In genomic region chrX:16290536-16290935, ce11 we compare ENCODE assay signal across 2 worm cellular contexts.
TF ChIP-seq lines count a peak whose summit lies in the region.

No protein-coding gene starts in this region.

TF ChIP-seq in whole organism, L2 larva, 48 proteins besides CTCF, POLR2A, EP300 and RAD21 (continued from another document):
- no peak for TF ChIP-seq nhr-77 (tag; optimal IDR thresholded peaks at IDR 0.05; lab: Kevin White, UChicago)
- no peak for TF ChIP-seq nhr-11 (tag; optimal IDR thresholded peaks at IDR 0.05; lab: Kevin White, UChicago)
- TF ChIP-seq ztf-4 (tag; optimal IDR thresholded peaks at IDR 0.05; lab: Kevin White, UChicago), result no peak
- no peak for TF ChIP-seq elt-3 (tag; optimal IDR thresholded peaks at IDR 0.05; lab: Kevin White, UChicago)
- no peak for TF ChIP-seq skn-1 (tag; optimal IDR thresholded peaks at IDR 0.05; lab: Kevin White, UChicago)
- TF ChIP-seq gmeb-1 (tag; optimal IDR thresholded peaks at IDR 0.05; lab: Kevin White, UChicago), result no peak
- TF ChIP-seq nhr-12 (tag; optimal IDR thresholded peaks at IDR 0.05; lab: Kevin White, UChicago), result no peak
- no peak for TF ChIP-seq fos-1 (tag; optimal IDR thresholded peaks at IDR 0.05; lab: Kevin White, UChicago)
- no peak for TF ChIP-seq nhr-237 (tag; optimal IDR thresholded peaks at IDR 0.05; lab: Kevin White, UChicago)
- no peak for TF ChIP-seq nhr-129 (tag; optimal IDR thresholded peaks at IDR 0.05; lab: Kevin White, UChicago)
- no peak for TF ChIP-seq snpc-4 (tag; optimal IDR thresholded peaks at IDR 0.05; lab: Kevin White, UChicago)
- TF ChIP-seq nhr-10 (tag; optimal IDR thresholded peaks at IDR 0.05; lab: Kevin White, UChicago), result no peak
- TF ChIP-seq nhr-6 (tag; optimal IDR thresholded peaks at IDR 0.05; lab: Kevin White, UChicago), result no peak
- no peak for TF ChIP-seq ztf-11 (tag; optimal IDR thresholded peaks at IDR 0.05; lab: Kevin White, UChicago)
- no peak for TF ChIP-seq elt-1 (tag; optimal IDR thresholded peaks at IDR 0.05; lab: Kevin White, UChicago)
- TF ChIP-seq aly-2 (tag; optimal IDR thresholded peaks at IDR 0.05; lab: Kevin White, UChicago), result no peak
TF ChIP-seq in whole organism, L2 larva: peak in this region for 4.

TF ChIP-seq in whole organism, L4 larva, 104 proteins besides CTCF, POLR2A, EP300 and RAD21 (continued from another document):
- TF ChIP-seq pha-4 (GFP tag; IDR thresholded peaks at IDR 0.05; lab: Robert Waterston, UW), result no peak
- TF ChIP-seq pha-4 (tag; optimal IDR thresholded peaks at IDR 0.05; lab: Kevin White, UChicago), result no peak
- no peak for TF ChIP-seq pqm-1 (tag; optimal IDR thresholded peaks at IDR 0.05; lab: Kevin White, UChicago)
- no peak for TF ChIP-seq nhr-76 (tag; optimal IDR thresholded peaks at IDR 0.05; lab: Kevin White, UChicago)
- TF ChIP-seq dpl-1 (GFP tag; optimal IDR thresholded peaks at IDR 0.05; lab: Kevin White, UChicago), result no peak
- TF ChIP-seq egl-27 (tag; optimal IDR thresholded peaks at IDR 0.05; lab: Kevin White, UChicago), result no peak
- no peak for TF ChIP-seq gei-8 (GFP tag; optimal IDR thresholded peaks at IDR 0.05; lab: Kevin White, UChicago)
- peak; percentile 64 for TF ChIP-seq nhr-25 (tag; optimal IDR thresholded peaks at IDR 0.05; lab: Kevin White, UChicago; ENCODE audit: borderline replicate concordance, insufficient read depth)
- TF ChIP-seq T20F7.1 (GFP tag; optimal IDR thresholded peaks at IDR 0.05; lab: Kevin White, UChicago), result no peak
- no peak for TF ChIP-seq Y48G9A.11 (GFP tag; IDR thresholded peaks at IDR 0.05; lab: Robert Waterston, UW)
- TF ChIP-seq T26A8.4 (GFP tag; IDR thresholded peaks at IDR 0.05; lab: Robert Waterston, UW), result no peak
- TF ChIP-seq snpc-4 (tag; optimal IDR thresholded peaks at IDR 0.05; lab: Kevin White, UChicago), result no peak
- peak; percentile 93 for TF ChIP-seq mxl-3 (GFP tag; optimal IDR thresholded peaks at IDR 0.05; lab: Kevin White, UChicago)
- no peak for TF ChIP-seq lir-3 (tag; optimal IDR thresholded peaks at IDR 0.05; lab: Kevin White, UChicago)
- TF ChIP-seq unc-62 (GFP tag; optimal IDR thresholded peaks at IDR 0.05 in 1 of 2; lab: Kevin White, UChicago), result no peak
- no peak for TF ChIP-seq unc-62 (tag; optimal IDR thresholded peaks at IDR 0.05; lab: Kevin White, UChicago)
- no peak for TF ChIP-seq nhr-11 (tag; optimal IDR thresholded peaks at IDR 0.05; lab: Kevin White, UChicago)
- TF ChIP-seq tag-97 (GFP tag; IDR thresholded peaks at IDR 0.05; lab: Robert Waterston, UW), result no peak
- no peak for TF ChIP-seq skn-1 (tag; optimal IDR thresholded peaks at IDR 0.05; lab: Kevin White, UChicago)
- TF ChIP-seq hlh-11 (tag; optimal IDR thresholded peaks at IDR 0.05; lab: Kevin White, UChicago), result peak; percentile 40
- TF ChIP-seq madf-5 (GFP tag; IDR thresholded peaks at IDR 0.05; lab: Robert Waterston, UW), result no peak
- no peak for TF ChIP-seq F37D6.2 (tag; optimal IDR thresholded peaks at IDR 0.05; lab: Kevin White, UChicago)
- no peak for TF ChIP-seq duxl-1 (tag; optimal IDR thresholded peaks at IDR 0.05; lab: Kevin White, UChicago; ENCODE audit: poor library complexity)
- no peak for TF ChIP-seq ceh-82 (tag; optimal IDR thresholded peaks at IDR 0.05; lab: Kevin White, UChicago)
- no peak for TF ChIP-seq php-3 (GFP tag; IDR thresholded peaks at IDR 0.05; lab: Robert Waterston, UW)
- TF ChIP-seq ceh-32 (tag; optimal IDR thresholded peaks at IDR 0.05; lab: Kevin White, UChicago; ENCODE audit: poor library complexity), result no peak
- TF ChIP-seq jun-1 (tag; optimal IDR thresholded peaks at IDR 0.05; lab: Kevin White, UChicago), result no peak
- peak in 1 of 2 experiments; percentile 13 for TF ChIP-seq lsy-2 (tag; optimal IDR thresholded peaks at IDR 0.05; lab: Kevin White, UChicago)
- TF ChIP-seq nhr-48 (tag; optimal IDR thresholded peaks at IDR 0.05; lab: Kevin White, UChicago), result peak; percentile 15
- TF ChIP-seq Y105C5A.15 (GFP tag; IDR thresholded peaks at IDR 0.05; lab: Robert Waterston, UW), result no peak
- no peak for TF ChIP-seq zip-2 (tag; optimal IDR thresholded peaks at IDR 0.05; lab: Kevin White, UChicago)
- peak; percentile 16 for TF ChIP-seq nhr-28 (tag; optimal IDR thresholded peaks at IDR 0.05; lab: Kevin White, UChicago)
- TF ChIP-seq ZK337.2 (GFP tag; IDR thresholded peaks at IDR 0.05; lab: Robert Waterston, UW), result no peak
- no peak for TF ChIP-seq lin-15B (tag; optimal IDR thresholded peaks at IDR 0.05; lab: Kevin White, UChicago)
- no peak for TF ChIP-seq fkh-10 (GFP tag; optimal IDR thresholded peaks at IDR 0.05; lab: Kevin White, UChicago)
- TF ChIP-seq mes-2 (tag; optimal IDR thresholded peaks at IDR 0.05; lab: Kevin White, UChicago; ENCODE audit: poor library complexity, severe bottlenecking), result no peak
- TF ChIP-seq dve-1 (tag; optimal IDR thresholded peaks at IDR 0.05; lab: Kevin White, UChicago; ENCODE audit: insufficient read depth), result peak; percentile 28
- TF ChIP-seq daf-19 (GFP tag; conservative IDR thresholded peaks at IDR 0.05; lab: Robert Waterston, UW), result no peak
- TF ChIP-seq arid-1 (GFP tag; conservative IDR thresholded peaks at IDR 0.05; lab: Robert Waterston, UW), result no peak
- no peak for TF ChIP-seq lin-38 (GFP tag; IDR thresholded peaks at IDR 0.05; lab: Robert Waterston, UW)
- TF ChIP-seq vab-7 (GFP tag; IDR thresholded peaks at IDR 0.05; lab: Robert Waterston, UW), result no peak
- TF ChIP-seq F49E8.2 (tag; optimal IDR thresholded peaks at IDR 0.05; lab: Kevin White, UChicago; ENCODE audit: borderline replicate concordance), result no peak
- TF ChIP-seq D1046.2 (GFP tag; IDR thresholded peaks at IDR 0.05; lab: Robert Waterston, UW), result no peak
- TF ChIP-seq nhr-77 (tag; optimal IDR thresholded peaks at IDR 0.05; lab: Kevin White, UChicago), result no peak
- TF ChIP-seq aha-1 (tag; lab: Kevin White, UChicago), result no peak
- no peak for TF ChIP-seq F10B5.3 (tag; optimal IDR thresholded peaks at IDR 0.05; lab: Kevin White, UChicago)
